Fruit fly (Drosophila melanogaster) whole organism, prepupa: ENCODE results near the gene IleRS.

Source experiments
- CG10631 ChIP-seq: fragments of 200-800 bp; sonication (Bioruptor generic); optimal IDR thresholded peaks from 2 replicates; lab custom pipeline; 2016; ENCODE audit warnings: missing biosample characterization, missing genetic modification characterization
- CG6792 ChIP-seq: fragments of 200-800 bp; sonication (Bioruptor generic); optimal IDR thresholded peaks from 3 replicates; lab custom pipeline; 2016; ENCODE audit warnings: missing biosample characterization, missing genetic modification characterization
- CG7368 ChIP-seq: fragments of 200-800 bp; sonication (Bioruptor generic); optimal IDR thresholded peaks from 3 replicates; lab custom pipeline; 2016; ENCODE audit warnings: missing biosample characterization, missing genetic modification characterization
- Ets21C ChIP-seq: fragments of 200-800 bp; sonication (Bioruptor generic); optimal IDR thresholded peaks from 3 replicates; lab custom pipeline; 2016; ENCODE audit warnings: missing biosample characterization, missing genetic modification characterization
- Hr4 ChIP-seq: fragments of 200-800 bp; sonication (Bioruptor generic); optimal IDR thresholded peaks from 3 replicates; lab custom pipeline; 2016; ENCODE audit warnings: missing biosample characterization, missing genetic modification characterization
- Lpt ChIP-seq: fragments of 200-800 bp; sonication (Bioruptor generic); optimal IDR thresholded peaks from 3 replicates; lab custom pipeline; 2016; ENCODE audit warnings: missing biosample characterization, missing genetic modification characterization
- pdm3 ChIP-seq: fragments of 200-800 bp; sonication (Bioruptor generic); optimal IDR thresholded peaks from 3 replicates; lab custom pipeline; 2016; ENCODE audit warnings: missing biosample characterization, missing genetic modification characterization

DNA sequence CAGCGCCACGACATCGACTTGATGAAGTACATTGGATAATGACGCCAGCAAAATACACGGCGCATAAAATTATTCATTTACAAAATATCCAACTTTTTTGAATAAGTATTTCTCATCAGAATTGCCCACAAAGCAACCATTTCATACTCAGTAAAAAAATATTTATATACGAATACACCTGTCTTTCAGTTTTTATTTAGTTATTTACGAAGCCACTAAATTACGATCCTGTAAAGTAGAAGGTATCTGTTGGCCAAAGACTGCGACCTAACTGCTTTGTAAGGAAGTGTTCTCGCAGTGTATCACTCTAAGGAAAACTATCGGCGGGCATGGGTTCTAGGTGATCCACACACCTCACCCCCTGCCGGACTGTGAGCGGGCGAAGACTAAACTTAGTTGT lies 11.3 kb upstream of the IleRS start:
- TF ChIP-seq Lpt (GFP tag; lab: Kevin White, UChicago), result peak; percentile 17
- TF ChIP-seq Ets21C (GFP tag; lab: Kevin White, UChicago), result no peak
- TF ChIP-seq pdm3 (GFP tag; lab: Kevin White, UChicago), result no peak
- TF ChIP-seq CG6792 (GFP tag; lab: Kevin White, UChicago), result peak; percentile 10
- no peak for TF ChIP-seq CG7368
- TF ChIP-seq Hr4, result peak; percentile 75
- TF ChIP-seq CG10631 (GFP tag; lab: Kevin White, UChicago), result peak; percentile 54
